Fruit fly (Drosophila melanogaster) whole organism, adult: ENCODE measurements around the gene Aasdh.
A peak's percentile ranks its signal among the peaks of the same experiment; 100 is the strongest.

Experiments
- CG11617 ChIP-seq: fragments of 200-800 bp; sonication (Bioruptor generic); optimal IDR thresholded peaks from 2 replicates; lab custom pipeline; 2017; ENCODE audit warnings: mild to moderate bottlenecking, missing biosample characterization, missing genetic modification reagents, missing genetic modification characterization
- CG12768 ChIP-seq: fragments of 200-800 bp; sonication (Bioruptor generic); optimal IDR thresholded peaks from 2 replicates; lab custom pipeline; 2017; ENCODE audit warnings: missing biosample characterization, missing genetic modification characterization, mild to moderate bottlenecking, moderate library complexity, missing genetic modification reagents
- CG14711 ChIP-seq: fragments of 200-800 bp; sonication (Bioruptor generic); optimal IDR thresholded peaks from 2 replicates; lab custom pipeline; 2018; ENCODE audit warnings: missing biosample characterization, mild to moderate bottlenecking, missing genetic modification characterization, moderate library complexity
- CG1620 ChIP-seq: fragments of 200-800 bp; sonication (Bioruptor generic); optimal IDR thresholded peaks from 2 replicates; lab custom pipeline; 2016; ENCODE audit warnings: missing biosample characterization, missing genetic modification characterization
- CG33017 ChIP-seq: fragments of 200-800 bp; sonication (Bioruptor generic); optimal IDR thresholded peaks from 2 replicates; lab custom pipeline; 2018; ENCODE audit warnings: missing biosample characterization, mild to moderate bottlenecking, missing genetic modification characterization, moderate library complexity
- CG5204 ChIP-seq: fragments of 200-800 bp; sonication (Bioruptor generic); optimal IDR thresholded peaks from 2 replicates; lab custom pipeline; 2016; ENCODE audit warnings: missing biosample characterization, missing genetic modification characterization
- CG7045 ChIP-seq: fragments of 200-800 bp; sonication (Bioruptor generic); optimal IDR thresholded peaks from 2 replicates; lab custom pipeline; 2017; ENCODE audit warnings: missing biosample characterization, mild to moderate bottlenecking, missing genetic modification characterization
- CG7101 ChIP-seq: fragments of 200-800 bp; sonication (Bioruptor generic); optimal IDR thresholded peaks from 2 replicates; lab custom pipeline; 2018; ENCODE audit warnings: missing biosample characterization, mild to moderate bottlenecking, missing genetic modification characterization, moderate library complexity
- Clk ChIP-seq: fragments of 200-800 bp; sonication (Bioruptor generic); optimal IDR thresholded peaks from 2 replicates; lab custom pipeline; 2017; ENCODE audit warnings: missing biosample characterization, missing genetic modification characterization
- Crg-1 ChIP-seq: fragments of 200-800 bp; sonication (Bioruptor generic); optimal IDR thresholded peaks from 2 replicates; lab custom pipeline; 2016; ENCODE audit warnings: missing biosample characterization, missing genetic modification characterization
- Hr96 ChIP-seq: fragments of 200-800 bp; sonication (Bioruptor generic); optimal IDR thresholded peaks from 2 replicates; lab custom pipeline; 2016; ENCODE audit warnings: missing biosample characterization, missing genetic modification characterization
- Mnt ChIP-seq: fragments of 200-800 bp; sonication (Bioruptor generic); optimal IDR thresholded peaks from 2 replicates; lab custom pipeline; 2016; ENCODE audit warnings: missing biosample characterization, mild to moderate bottlenecking, missing genetic modification characterization
- bab1 ChIP-seq: fragments of 200-800 bp; sonication (Bioruptor generic); optimal IDR thresholded peaks from 3 replicates; lab custom pipeline; 2019; ENCODE audit warnings: missing biosample characterization, mild to moderate bottlenecking, missing genetic modification characterization, moderate library complexity
- cic ChIP-seq: fragments of 200-800 bp; sonication (Bioruptor generic); optimal IDR thresholded peaks from 2 replicates; lab custom pipeline; 2017; ENCODE audit warnings: missing biosample characterization, mild to moderate bottlenecking, missing genetic modification characterization, moderate library complexity
- cnc ChIP-seq, 2 experiments: fragments of >200 bp; optimal IDR thresholded peaks; 2 replicates each; lab custom pipeline; 2017
- kay ChIP-seq: fragments of 200-800 bp; sonication (Bioruptor generic); peaks from one replicate; lab custom pipeline; 2016; ENCODE audit warnings: missing biosample characterization, missing genetic modification characterization, borderline replicate concordance
- ovo ChIP-seq: fragments of 200-800 bp; sonication (Bioruptor generic); optimal IDR thresholded peaks from 2 replicates; lab custom pipeline; 2016; ENCODE audit warnings: missing biosample characterization, missing genetic modification characterization
- pad ChIP-seq: fragments of 200-800 bp; sonication (Bioruptor generic); optimal IDR thresholded peaks from 3 replicates; lab custom pipeline; 2017; ENCODE audit warnings: missing biosample characterization, missing genetic modification characterization, mild to moderate bottlenecking, moderate library complexity, missing genetic modification reagents
- tj ChIP-seq: fragments of 200-800 bp; sonication (Bioruptor generic); optimal IDR thresholded peaks from 3 replicates; lab custom pipeline; 2017; ENCODE audit warnings: missing biosample characterization, mild to moderate bottlenecking, missing genetic modification characterization, moderate library complexity
- toe ChIP-seq: fragments of 200-800 bp; sonication (Bioruptor generic); optimal IDR thresholded peaks from 2 replicates; lab custom pipeline; 2016; ENCODE audit warnings: missing biosample characterization, missing genetic modification characterization

Aasdh gene

dm6 chr2L:8414887-8415883 is 34.2 kb downstream of the Aasdh start, which contains the start of the genes CG13398 and Akap200:
CG13398 (minus strand) TSS chr2L:8415256.
Akap200 (plus strand) TSS chr2L:8415690.
- TF ChIP-seq cnc (optimal IDR thresholded peaks at IDR 0.05; lab: Kevin White, UChicago) = no peak
- peak; percentile 68 for TF ChIP-seq CG7101
- peak; percentile 25 for TF ChIP-seq CG7045 (GFP tag; lab: Kevin White, UChicago)
- TF ChIP-seq Mnt (GFP tag; lab: Kevin White, UChicago) = no peak
- peak; percentile 60 for TF ChIP-seq CG5204
- peak; percentile 51 for TF ChIP-seq CG33017 (tag; lab: Kevin White, UChicago)
- peak; percentile 17 for TF ChIP-seq tj (GFP tag; lab: Kevin White, UChicago)
- TF ChIP-seq CG11617 (GFP tag; lab: Kevin White, UChicago) = peak; percentile 59
- peak; percentile 59 for TF ChIP-seq ovo (GFP tag; lab: Kevin White, UChicago)
- peak; percentile 48 for TF ChIP-seq CG12768 (GFP tag; lab: Kevin White, UChicago)
- TF ChIP-seq pad (GFP tag; lab: Kevin White, UChicago) = peak; percentile 44
- TF ChIP-seq bab1 (GFP tag; lab: Kevin White, UChicago) = no peak
- peak; percentile 61 for TF ChIP-seq CG1620 (GFP tag; lab: Kevin White, UChicago)

dm6 chr2L:8411530-8411929 is 37.8 kb downstream of the Aasdh start, which contains the start of gene Naglu:
Naglu (minus strand) TSS chr2L:8411868.
- TF ChIP-seq Crg-1 (GFP tag; lab: Kevin White, UChicago) (no peak), CG33017 (tag; lab: Kevin White, UChicago) (peak; percentile 5), ovo (GFP tag; lab: Kevin White, UChicago) (no peak), toe (GFP tag; lab: Kevin White, UChicago) (no peak), Hr96 (GFP tag; lab: Kevin White, UChicago) (no peak), CG11617 (GFP tag; lab: Kevin White, UChicago) (peak; percentile 7), cic (GFP tag; lab: Kevin White, UChicago) (peak; percentile 27), CG7101 (peak; percentile 24), CG12768 (GFP tag; lab: Kevin White, UChicago) (peak; percentile 17)

- peak; percentile 47 for TF ChIP-seq pad (GFP tag; lab: Kevin White, UChicago)
- no peak for TF ChIP-seq cnc (optimal IDR thresholded peaks at IDR 0.05; lab: Kevin White, UChicago)
- TF ChIP-seq bab1 (GFP tag; lab: Kevin White, UChicago) = peak; percentile 79
- TF ChIP-seq CG1620 (GFP tag; lab: Kevin White, UChicago) = peak; percentile 11
- peak; percentile 50 for TF ChIP-seq CG11617 (GFP tag; lab: Kevin White, UChicago)
- TF ChIP-seq CG14711 = no peak
- TF ChIP-seq CG7101 = peak; percentile 56
- peak; percentile 43 for TF ChIP-seq Crg-1 (GFP tag; lab: Kevin White, UChicago)
- no peak for TF ChIP-seq Hr96 (GFP tag; lab: Kevin White, UChicago)
- peak; percentile 37 for TF ChIP-seq CG12768 (GFP tag; lab: Kevin White, UChicago)
- peak; percentile 80 for TF ChIP-seq Mnt (GFP tag; lab: Kevin White, UChicago)
- no peak for TF ChIP-seq CG5204
- TF ChIP-seq kay (GFP tag; lab: Kevin White, UChicago) = no peak
- peak; percentile 8 for TF ChIP-seq Clk
- TF ChIP-seq ovo (GFP tag; lab: Kevin White, UChicago) = no peak
- TF ChIP-seq CG7045 (GFP tag; lab: Kevin White, UChicago) = no peak
- TF ChIP-seq tj (GFP tag; lab: Kevin White, UChicago) = peak; percentile 51
- no peak for TF ChIP-seq CG33017 (tag; lab: Kevin White, UChicago)
- TF ChIP-seq cic (GFP tag; lab: Kevin White, UChicago) = peak; percentile 80
- TF ChIP-seq toe (GFP tag; lab: Kevin White, UChicago) = no peak
Observed at dm6 chr2L:8403286-8404270, 45.8 kb downstream of the Aasdh start, which contains the start of gene emb. emb (plus strand) TSS chr2L:8403573.

dm6 chr2L:8402928-8403285 is 46.5 kb downstream of the Aasdh start, which contains the start of gene fy:
fy (minus strand) TSS chr2L:8403280.
- no peak for TF ChIP-seq cnc (optimal IDR thresholded peaks at IDR 0.05; lab: Kevin White, UChicago)
- TF ChIP-seq CG1620 (GFP tag; lab: Kevin White, UChicago) = no peak
- TF ChIP-seq CG5204 = no peak
- no peak for TF ChIP-seq ovo (GFP tag; lab: Kevin White, UChicago)
- TF ChIP-seq bab1 (GFP tag; lab: Kevin White, UChicago) = no peak
- no peak for TF ChIP-seq Hr96 (GFP tag; lab: Kevin White, UChicago)
- TF ChIP-seq CG33017 (tag; lab: Kevin White, UChicago) = no peak
